Fruit fly (Drosophila melanogaster) whole organism, embryonic: Measurements from ENCODE around the gene Spn85F.
A peak's percentile ranks its signal among the peaks of the same experiment; 100 is the strongest.

Experiments
- Adf1 ChIP-seq: fragments of 200-800 bp; sonication (Bioruptor generic); IDR thresholded peaks from 2 replicates; pipeline ENCODE4 v1.3.6; 2022; ENCODE audit warnings: missing biosample characterization, missing genetic modification characterization
- CG10366 ChIP-seq: fragments of 200-800 bp; sonication (Bioruptor generic); IDR thresholded peaks from 2 replicates; pipeline ENCODE4 v1.3.6; 2022; ENCODE audit warnings: missing biosample characterization, missing genetic modification characterization
- CG11504 ChIP-seq: fragments of 200-800 bp; sonication (Bioruptor generic); optimal IDR thresholded peaks from 3 replicates; lab custom pipeline; 2019; ENCODE audit warnings: missing biosample characterization, mild to moderate bottlenecking, missing genetic modification characterization, moderate library complexity
- CG11723 ChIP-seq: fragments of 200-800 bp; sonication (Bioruptor generic); optimal IDR thresholded peaks from 2 replicates; lab custom pipeline; 2017; ENCODE audit warnings: missing biosample characterization, mild to moderate bottlenecking, missing genetic modification characterization
- CG14014 ChIP-seq: fragments of 200-800 bp; sonication (Bioruptor generic); IDR thresholded peaks from 2 replicates; pipeline ENCODE4 v1.3.6; 2022; ENCODE audit warnings: missing biosample characterization, missing genetic modification characterization
- CG15479 ChIP-seq: fragments of 200-800 bp; sonication (Bioruptor generic); optimal IDR thresholded peaks from 3 replicates; lab custom pipeline; 2019; ENCODE audit warnings: missing biosample characterization, mild to moderate bottlenecking, missing genetic modification characterization, moderate library complexity
- CG17359 ChIP-seq: fragments of 200-800 bp; sonication (Bioruptor generic); optimal IDR thresholded peaks from 3 replicates; lab custom pipeline; 2018; ENCODE audit warnings: missing biosample characterization, mild to moderate bottlenecking, missing genetic modification characterization, moderate library complexity
- CG17829 ChIP-seq: fragments of 200-800 bp; optimal IDR thresholded peaks from 2 replicates; lab custom pipeline; 2019; ENCODE audit warnings: missing biosample characterization, mild to moderate bottlenecking, missing genetic modification characterization, moderate library complexity
- CG1832 ChIP-seq: fragments of 200-800 bp; sonication (Bioruptor generic); optimal IDR thresholded peaks from 2 replicates; lab custom pipeline; 2017; ENCODE audit warnings: missing biosample characterization, mild to moderate bottlenecking, missing genetic modification characterization, inconsistent platforms
- CG18764 ChIP-seq: fragments of 200-800 bp; sonication (Bioruptor generic); optimal IDR thresholded peaks from 3 replicates; lab custom pipeline; 2016; ENCODE audit warnings: missing biosample characterization, missing genetic modification characterization
- CG3065 ChIP-seq: fragments of 200-800 bp; sonication (Bioruptor generic); optimal IDR thresholded peaks from 2 replicates; lab custom pipeline; 2016; ENCODE audit warnings: missing biosample characterization, missing genetic modification characterization
- CG31388 ChIP-seq: fragments of 200-800 bp; sonication (Bioruptor generic); optimal IDR thresholded peaks from 2 replicates; lab custom pipeline; 2016; ENCODE audit warnings: missing biosample characterization, missing genetic modification characterization
- CG33557 ChIP-seq: fragments of 200-800 bp; sonication (Bioruptor generic); optimal IDR thresholded peaks from 2 replicates; lab custom pipeline; 2019; ENCODE audit warnings: missing biosample characterization, mild to moderate bottlenecking, missing genetic modification characterization, moderate library complexity
- CG3847 ChIP-seq: fragments of 200-800 bp; sonication (Bioruptor generic); IDR thresholded peaks from 2 replicates; pipeline ENCODE4 v1.3.6; 2022; ENCODE audit warnings: missing biosample characterization, missing genetic modification characterization
- CG4404 ChIP-seq: fragments of 200-800 bp; sonication (Bioruptor generic); IDR thresholded peaks from 2 replicates; pipeline ENCODE4 v1.3.6; 2022; ENCODE audit warnings: missing biosample characterization, missing genetic modification characterization
- CG4730 ChIP-seq: fragments of 200-800 bp; sonication (Bioruptor generic); IDR thresholded peaks from 2 replicates; pipeline ENCODE4 v1.3.6; 2022; ENCODE audit warnings: missing biosample characterization, missing genetic modification characterization
- CG8089 ChIP-seq: fragments of 200-800 bp; sonication (Bioruptor generic); optimal IDR thresholded peaks from 3 replicates; lab custom pipeline; 2016; ENCODE audit warnings: missing biosample characterization, missing genetic modification characterization
- CG8281 ChIP-seq: fragments of 200-800 bp; sonication (Bioruptor generic); optimal IDR thresholded peaks from 2 replicates; lab custom pipeline; 2018; ENCODE audit warnings: missing biosample characterization, mild to moderate bottlenecking, missing genetic modification characterization, moderate library complexity
- CG8359 ChIP-seq: fragments of 200-800 bp; sonication (Bioruptor generic); optimal IDR thresholded peaks from 2 replicates; lab custom pipeline; 2017; ENCODE audit warnings: missing biosample characterization, mild to moderate bottlenecking, missing genetic modification characterization, borderline replicate concordance
- CG8924 ChIP-seq: fragments of 200-800 bp; optimal IDR thresholded peaks from 3 replicates; lab custom pipeline; 2019; ENCODE audit warnings: missing biosample characterization, mild to moderate bottlenecking, missing genetic modification characterization, moderate library complexity
- Dbx ChIP-seq: fragments of 200-800 bp; sonication (Bioruptor generic); IDR thresholded peaks from 3 replicates; pipeline ENCODE4 v1.3.6; 2022; ENCODE audit warnings: missing biosample characterization, missing genetic modification characterization
- Doc2 ChIP-seq: fragments of 200-800 bp; sonication (Bioruptor generic); IDR thresholded peaks from 2 replicates; pipeline ENCODE4 v1.3.6; 2022; ENCODE audit warnings: missing biosample characterization, missing genetic modification characterization
- Dp ChIP-seq: fragments of 200-800 bp; sonication (Bioruptor generic); optimal IDR thresholded peaks from 2 replicates; lab custom pipeline; 2018; ENCODE audit warnings: missing biosample characterization, mild to moderate bottlenecking, missing genetic modification characterization, moderate library complexity
- Gug ChIP-seq: fragments of 200-800 bp; sonication (Bioruptor generic); IDR thresholded peaks from 4 replicates; pipeline ENCODE4 v1.3.6; 2022; ENCODE audit warnings: missing biosample characterization, missing genetic modification characterization
- H15 ChIP-seq: fragments of 200-800 bp; sonication (Bioruptor generic); IDR thresholded peaks from 3 replicates; pipeline ENCODE4 v1.3.6; 2022; ENCODE audit warnings: missing biosample characterization, missing genetic modification characterization
- HLH54F ChIP-seq: fragments of 200-800 bp; sonication (Bioruptor generic); optimal IDR thresholded peaks from 3 replicates; lab custom pipeline; 2016; ENCODE audit warnings: missing biosample characterization, missing genetic modification characterization
- Med ChIP-seq: fragments of 200-800 bp; sonication (Bioruptor generic); peaks from one replicate; lab custom pipeline; 2016; ENCODE audit warnings: missing biosample characterization, missing genetic modification characterization, mild to moderate bottlenecking, inconsistent platforms, moderate library complexity
- Oli ChIP-seq: fragments of 200-800 bp; sonication (Bioruptor generic); optimal IDR thresholded peaks from 2 replicates; lab custom pipeline; 2018; ENCODE audit warnings: missing biosample characterization, mild to moderate bottlenecking, missing genetic modification characterization, moderate library complexity
- Scr ChIP-seq: fragments of 200-800 bp; sonication (Bioruptor generic); IDR thresholded peaks from 2 replicates; pipeline ENCODE4 v1.3.6; 2022; ENCODE audit warnings: missing biosample characterization, missing genetic modification characterization; ENCODE audit not compliant: partially characterized antibody
- Ssrp ChIP-seq: fragments of 200-800 bp; sonication (Bioruptor generic); optimal IDR thresholded peaks from 2 replicates; lab custom pipeline; 2018; ENCODE audit warnings: missing biosample characterization, mild to moderate bottlenecking, missing genetic modification characterization, moderate library complexity
- Trl ChIP-seq, 3 experiments: fragments of >200 bp in 2 of 3; fragments of 200-800 bp in 1 of 3; sonication (Bioruptor generic) in 1 of 3; optimal IDR thresholded peaks; 2 replicates in 1 of 3; 3 replicates in 2 of 3; lab custom pipeline; 2016 to 2017; ENCODE audit warnings: missing biosample characterization in 1 of 3, missing genetic modification characterization in 1 of 3
- ac ChIP-seq: fragments of 200-800 bp; sonication (Bioruptor generic); optimal IDR thresholded peaks from 3 replicates; lab custom pipeline; 2017; ENCODE audit warnings: missing biosample characterization, mild to moderate bottlenecking, missing genetic modification characterization
- amos ChIP-seq: fragments of 200-800 bp; sonication (Bioruptor generic); IDR thresholded peaks from 2 replicates; pipeline ENCODE4 v1.3.6; 2022; ENCODE audit warnings: missing biosample characterization, missing genetic modification characterization; ENCODE audit not compliant: partially characterized antibody
- bigmax ChIP-seq: fragments of 200-800 bp; sonication (Bioruptor generic); optimal IDR thresholded peaks from 2 replicates; lab custom pipeline; 2018; ENCODE audit warnings: missing biosample characterization, mild to moderate bottlenecking, missing genetic modification characterization
- cg ChIP-seq: fragments of 200-800 bp; sonication (Bioruptor generic); optimal IDR thresholded peaks from 3 replicates; lab custom pipeline; 2019; ENCODE audit warnings: missing biosample characterization, mild to moderate bottlenecking, missing genetic modification characterization, moderate library complexity
- chinmo ChIP-seq: fragments of 200-800 bp; sonication (Bioruptor generic); IDR thresholded peaks from 4 replicates; pipeline ENCODE4 v1.3.6; 2022; ENCODE audit warnings: missing biosample characterization, missing genetic modification characterization; ENCODE audit not compliant: partially characterized antibody
- ewg ChIP-seq: fragments of 200-800 bp; sonication (Bioruptor generic); optimal IDR thresholded peaks from 3 replicates; lab custom pipeline; 2017; ENCODE audit warnings: mild to moderate bottlenecking, missing biosample characterization, missing genetic modification reagents, missing genetic modification characterization
- fd3F ChIP-seq: fragments of 200-800 bp; sonication (Bioruptor generic); optimal IDR thresholded peaks from 2 replicates; lab custom pipeline; 2018; ENCODE audit warnings: missing biosample characterization, mild to moderate bottlenecking, missing genetic modification characterization, moderate library complexity
- mirr ChIP-seq: fragments of 200-800 bp; sonication (Bioruptor generic); optimal IDR thresholded peaks from 3 replicates; lab custom pipeline; 2018; ENCODE audit warnings: missing biosample characterization, mild to moderate bottlenecking, missing genetic modification characterization
- pb ChIP-seq: fragments of 200-800 bp; sonication (Bioruptor generic); optimal IDR thresholded peaks from 3 replicates; lab custom pipeline; 2016; ENCODE audit warnings: missing biosample characterization, missing genetic modification characterization
- rib ChIP-seq: fragments of 200-800 bp; sonication (Bioruptor generic); IDR thresholded peaks from 2 replicates; pipeline ENCODE4 v1.3.6; 2022; ENCODE audit warnings: missing biosample characterization, missing genetic modification characterization
- run ChIP-seq: fragments of 200-800 bp; sonication (Bioruptor generic); optimal IDR thresholded peaks from 3 replicates; lab custom pipeline; 2018; ENCODE audit warnings: missing biosample characterization, mild to moderate bottlenecking, missing genetic modification characterization
- ssp ChIP-seq: fragments of 200-800 bp; sonication (Bioruptor generic); IDR thresholded peaks from 2 replicates; pipeline ENCODE4 v1.3.6; 2022; ENCODE audit warnings: missing biosample characterization, missing genetic modification characterization
- tio ChIP-seq: fragments of 200-800 bp; sonication (Bioruptor generic); optimal IDR thresholded peaks from 2 replicates; lab custom pipeline; 2017; ENCODE audit warnings: missing biosample characterization, missing genetic modification characterization, inconsistent platforms
- tna ChIP-seq: fragments of 200-800 bp; sonication (Bioruptor generic); IDR thresholded peaks from 2 replicates; pipeline ENCODE4 v1.3.6; 2022; ENCODE audit warnings: missing biosample characterization, missing genetic modification characterization; ENCODE audit not compliant: partially characterized antibody
- trem ChIP-seq: fragments of 200-800 bp; optimal IDR thresholded peaks from 3 replicates; lab custom pipeline; 2019; ENCODE audit warnings: missing biosample characterization, mild to moderate bottlenecking, missing genetic modification characterization, moderate library complexity
- tup ChIP-seq: fragments of 200-800 bp; sonication (Bioruptor generic); optimal IDR thresholded peaks from 2 replicates; lab custom pipeline; 2016; ENCODE audit warnings: missing biosample characterization, mild to moderate bottlenecking, missing genetic modification characterization, moderate library complexity
- unpg ChIP-seq: fragments of 200-800 bp; sonication (Bioruptor generic); optimal IDR thresholded peaks from 3 replicates; lab custom pipeline; 2018; ENCODE audit warnings: missing biosample characterization, mild to moderate bottlenecking, missing genetic modification characterization, moderate library complexity

Spn85F gene

DNA sequence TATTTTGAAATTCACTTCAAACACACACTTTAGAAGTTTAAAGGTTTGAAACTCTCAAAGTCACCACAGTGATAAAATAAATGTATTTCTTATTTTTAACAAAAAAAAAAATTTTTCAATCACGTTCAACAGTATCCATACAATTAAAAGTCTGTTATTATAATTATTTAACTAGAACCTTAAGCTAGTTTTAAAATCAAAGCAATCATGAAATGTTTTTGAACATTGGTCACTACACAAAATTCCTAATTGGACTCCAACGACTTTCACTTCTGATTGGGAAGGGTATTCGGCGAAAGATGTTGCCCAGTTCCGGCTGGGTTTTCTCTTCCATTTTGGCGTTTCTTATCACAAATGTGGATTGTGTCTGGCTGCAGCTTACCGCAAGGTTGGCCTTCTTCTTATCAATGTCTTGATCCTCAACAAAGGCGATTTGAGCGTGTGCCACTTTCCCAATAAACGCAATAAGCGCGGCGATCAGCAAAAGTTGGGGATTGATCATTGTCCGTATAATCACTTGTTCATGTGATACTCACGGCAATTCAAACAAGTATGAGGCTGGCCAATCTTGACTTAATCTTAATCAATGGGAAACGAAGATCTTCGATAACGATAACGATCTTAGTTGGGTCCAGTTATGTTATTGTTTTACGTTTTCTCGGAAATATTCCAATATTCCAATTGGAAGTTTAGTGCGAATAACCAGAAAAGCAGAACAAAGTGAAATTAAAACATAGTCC, 51.2 kb downstream of the Spn85F start (continued):
- TF ChIP-seq Doc2 (GFP tag; lab: Robert Waterston, UW) (no peak), H15 (GFP tag; lab: Robert Waterston, UW) (no peak), CG17359 (tag; lab: Kevin White, UChicago) (peak; percentile 22), CG4730 (GFP tag; lab: Robert Waterston, UW) (no peak), CG3847 (0 out of 2 replicates have a peak, but pooled peaks have one; percentile 9), amos (GFP tag; lab: Robert Waterston, UW) (no peak), bigmax (no peak), unpg (GFP tag; lab: Kevin White, UChicago) (no peak), CG15479 (no peak), rib (GFP tag; lab: Robert Waterston, UW) (no peak), fd3F (GFP tag; lab: Kevin White, UChicago) (no peak), pb (GFP tag; lab: Kevin White, UChicago) (no peak), CG8089 (no peak), ac (GFP tag; lab: Kevin White, UChicago) (no peak), CG14014 (GFP tag; lab: Robert Waterston, UW) (no peak), trem (no peak), CG11723 (GFP tag; lab: Kevin White, UChicago) (no peak), chinmo (GFP tag; lab: Robert Waterston, UW) (no peak), Dp (GFP tag; lab: Kevin White, UChicago) (no peak), Adf1 (GFP tag; lab: Robert Waterston, UW) (no peak), CG8924 (peak; percentile 11), tup (no peak), CG10366 (GFP tag; lab: Robert Waterston, UW) (peak; percentile 12; the same call in 1 of the 2 replicates), HLH54F (GFP tag; lab: Kevin White, UChicago) (no peak), CG4404 (no peak), cg (GFP tag; lab: Kevin White, UChicago) (no peak), CG1832 (GFP tag; lab: Kevin White, UChicago) (no peak), CG31388 (GFP tag; lab: Kevin White, UChicago) (no peak), Med (GFP tag; lab: Kevin White, UChicago) (peak; percentile 77), mirr (GFP tag; lab: Kevin White, UChicago) (no peak), Dbx (GFP tag; lab: Robert Waterston, UW) (no peak), Ssrp (peak; percentile 57), CG18764 (GFP tag; lab: Kevin White, UChicago) (peak; percentile 10), CG8281 (peak; percentile 11), tna (no peak)

DNA sequence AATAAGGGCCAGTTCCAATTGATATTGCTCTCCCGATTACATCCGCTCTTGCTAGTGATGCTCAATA, 51.6 kb downstream of the Spn85F start, which contains the start of gene CG12811:
CG12811 (minus strand) TSS at position 23 of the 67 bp plus-strand sequence.
- TF ChIP-seq Trl (optimal IDR thresholded peaks at IDR 0.05; lab: Kevin White, UChicago) (peak in 1 of 2 experiments; percentile 43), Trl (GFP tag; optimal IDR thresholded peaks at IDR 0.05; lab: Kevin White, UChicago) (no peak), CG3065 (GFP tag; lab: Kevin White, UChicago) (no peak)

DNA sequence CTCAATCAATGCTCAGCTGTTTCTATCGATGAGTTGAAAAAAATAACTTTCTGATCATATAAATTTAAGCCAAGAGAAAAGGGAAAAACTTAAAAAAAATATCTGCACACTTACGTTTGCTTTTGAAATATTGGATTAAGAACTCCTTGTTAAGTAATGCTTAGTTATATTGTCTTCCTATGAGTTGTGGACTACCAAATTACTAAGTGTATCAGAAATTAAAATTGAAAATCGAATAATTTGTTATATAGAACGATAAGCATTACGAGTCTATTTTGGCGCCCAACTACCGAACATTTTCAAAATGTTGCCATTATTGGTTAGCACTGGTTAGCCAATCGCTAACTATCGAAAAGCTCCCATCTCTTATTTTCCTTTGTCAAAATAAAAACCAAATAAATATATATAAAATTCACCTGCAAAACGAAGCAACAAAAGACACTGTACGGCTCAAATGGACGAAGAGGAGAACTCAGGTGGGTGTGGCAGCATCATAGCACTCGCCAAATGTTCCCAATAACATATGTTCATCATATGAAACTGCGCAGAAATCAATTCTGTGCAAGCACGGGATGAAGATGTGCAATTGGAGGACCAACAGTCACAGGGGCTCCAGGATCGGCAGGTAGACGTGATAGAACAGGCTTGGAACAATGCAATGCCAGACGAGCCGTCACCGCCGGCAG, 52.0 kb downstream of the Spn85F start, which contains the start of gene ohgt:
ohgt (plus strand) TSS at position 358 of the 686 bp plus-strand sequence.
- no peak for TF ChIP-seq ssp (GFP tag; lab: Robert Waterston, UW)
- TF ChIP-seq run (tag; lab: Kevin White, UChicago), result no peak
- TF ChIP-seq CG17829 (tag; lab: Kevin White, UChicago), result peak; percentile 5
- TF ChIP-seq tio (GFP tag; lab: Kevin White, UChicago), result no peak
- peak; percentile 28 for TF ChIP-seq trem
- TF ChIP-seq Oli (tag; lab: Kevin White, UChicago), result no peak
- TF ChIP-seq CG8359 (GFP tag; lab: Kevin White, UChicago), result no peak
- no peak for TF ChIP-seq Gug
- TF ChIP-seq CG31388 (GFP tag; lab: Kevin White, UChicago), result no peak
- peak; percentile 4 for TF ChIP-seq ewg (GFP tag; lab: Kevin White, UChicago)
- TF ChIP-seq Scr, result no peak; the same call in none of the 2 replicates
- no peak for TF ChIP-seq CG33557 (GFP tag; lab: Kevin White, UChicago)
- peak; percentile 50 for TF ChIP-seq CG11504 (tag; lab: Kevin White, UChicago)
